Fruit fly (Drosophila melanogaster): ENCODE results near the gene His2Av.

The His2Av gene

DNA sequence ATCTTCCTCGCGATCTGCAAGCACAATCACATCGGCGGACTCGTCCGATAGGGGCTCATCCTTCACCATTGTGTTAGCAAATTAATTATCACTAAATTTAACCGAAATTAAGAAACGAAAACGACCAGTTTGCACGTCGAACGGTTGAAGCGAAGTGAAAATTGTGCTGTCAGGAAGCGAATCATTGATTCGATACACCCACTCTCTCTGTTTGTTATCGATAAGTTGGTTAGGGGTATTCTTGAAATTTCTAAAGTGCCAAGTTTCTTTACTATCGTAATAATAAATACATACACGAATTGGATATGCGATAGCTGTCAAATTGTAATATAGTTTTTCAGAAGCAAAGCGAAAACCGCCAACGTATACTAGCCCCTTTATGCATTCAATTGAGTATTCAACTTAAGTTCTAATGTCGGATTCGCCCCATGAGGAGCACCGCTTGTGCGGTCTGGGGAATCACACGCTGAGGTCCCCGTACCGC is 8.9 kb downstream of the His2Av start, which contains the start of gene Rb97D (continued):
- TF ChIP-seq Tbp (GFP tag; optimal IDR thresholded peaks at IDR 0.05) (no peak), trh (GFP tag; optimal IDR thresholded peaks at IDR 0.05) (peak; percentile 12), chinmo (GFP tag; IDR thresholded peaks at IDR 0.05; ENCODE audit: partially characterized antibody) (0 out of 4 replicates have a peak, but pooled peaks have one; percentile 27), so (GFP tag; IDR thresholded peaks at IDR 0.05) (no peak), BtbVII (GFP tag; optimal IDR thresholded peaks at IDR 0.05) (no peak), CG34224 (GFP tag; IDR thresholded peaks at IDR 0.05; ENCODE audit: partially characterized antibody) (peak; percentile 90), Scr (GFP tag; IDR thresholded peaks at IDR 0.05; ENCODE audit: partially characterized antibody) (peak; percentile 91), Lhr (GFP tag; optimal IDR thresholded peaks at IDR 0.05) (peak; percentile 13), CG12942 (GFP tag; optimal IDR thresholded peaks at IDR 0.05) (peak; percentile 48), Dfd (GFP tag; optimal IDR thresholded peaks at IDR 0.05) (no peak), br (optimal IDR thresholded peaks at IDR 0.05) (no peak), pfk (GFP tag; optimal IDR thresholded peaks at IDR 0.05) (no peak), CG30020 (tag; optimal IDR thresholded peaks at IDR 0.05) (peak; percentile 65), Hr51 (GFP tag; optimal IDR thresholded peaks at IDR 0.05) (peak; percentile 66 to 68), sob (GFP tag; IDR thresholded peaks at IDR 0.05) (peak; percentile 78), corto (GFP tag; optimal IDR thresholded peaks at IDR 0.05) (no peak), Neu2 (GFP tag; optimal IDR thresholded peaks at IDR 0.05; ENCODE audit: borderline replicate concordance) (peak; percentile 13), CG8290 (GFP tag; optimal IDR thresholded peaks at IDR 0.05) (peak; percentile 35), CG8290 (tag; optimal IDR thresholded peaks at IDR 0.05) (peak in 1 of 2 experiments; percentile 67), salm (tag; optimal IDR thresholded peaks at IDR 0.05) (peak; percentile 12), NFAT (GFP tag; IDR thresholded peaks at IDR 0.05) (peak; percentile 81), Sry-δ (GFP tag; optimal IDR thresholded peaks at IDR 0.05) (peak; percentile 72), CG32532 (GFP tag; IDR thresholded peaks at IDR 0.05) (peak; percentile 83), CG31441 (GFP tag; IDR thresholded peaks at IDR 0.05) (peak; percentile 72), tgo (GFP tag; IDR thresholded peaks at IDR 0.05) (peak; percentile 62), CG17802 (tag; optimal IDR thresholded peaks at IDR 0.05) (peak; percentile 36), mirr (GFP tag; optimal IDR thresholded peaks at IDR 0.05) (no peak), Mes4 (GFP tag; optimal IDR thresholded peaks at IDR 0.05) (peak; percentile 46), ems (GFP tag; optimal IDR thresholded peaks at IDR 0.05) (peak; percentile 45), CG30403 (GFP tag; optimal IDR thresholded peaks at IDR 0.05) (peak; percentile 84), CG13287 (GFP tag; IDR thresholded peaks at IDR 0.05; ENCODE audit: partially characterized antibody) (peak; percentile 92), Blimp-1 (GFP tag; optimal IDR thresholded peaks at IDR 0.05) (peak; percentile 59), ranshi (GFP tag; IDR thresholded peaks at IDR 0.05) (peak; percentile 50), CG31224 (GFP tag; IDR thresholded peaks at IDR 0.05) (peak; percentile 64), CG2199 (GFP tag; IDR thresholded peaks at IDR 0.05) (0 out of 3 replicates have a peak, but pooled peaks have one; percentile 37), Lpt (GFP tag; optimal IDR thresholded peaks at IDR 0.05) (no peak), Dp (GFP tag; optimal IDR thresholded peaks at IDR 0.05) (no peak), ap (GFP tag; IDR thresholded peaks at IDR 0.05) (no peak), MBD-R2 (GFP tag; IDR thresholded peaks at IDR 0.05) (peak; percentile 74), disco-r (GFP tag; optimal IDR thresholded peaks at IDR 0.05) (no peak), HLHmδ (GFP tag; optimal IDR thresholded peaks at IDR 0.05) (no peak), fd3F (GFP tag; optimal IDR thresholded peaks at IDR 0.05) (peak; percentile 38), wek (GFP tag; optimal IDR thresholded peaks at IDR 0.05) (peak; percentile 95), CG10321 (GFP tag; IDR thresholded peaks at IDR 0.05) (no peak), CG10366 (GFP tag; IDR thresholded peaks at IDR 0.05) (peak; percentile 70), zfh1 (GFP tag; IDR thresholded peaks at IDR 0.05) (peak; percentile 75; the same call in 2 of the 3 replicates), ato (GFP tag; IDR thresholded peaks at IDR 0.05; ENCODE audit: partially characterized antibody) (peak; percentile 72; the same call in 1 of the 2 replicates), Bdp1 (GFP tag; optimal IDR thresholded peaks at IDR 0.05) (peak; percentile 56), CG4360 (GFP tag; IDR thresholded peaks at IDR 0.05) (no peak; the same call in 1 of the 2 replicates), CG10654 (GFP tag; optimal IDR thresholded peaks at IDR 0.05) (peak; percentile 61), wor (GFP tag; IDR thresholded peaks at IDR 0.05) (peak; percentile 50)
